Worm (Caenorhabditis elegans) whole organism, midembryonic: ENCODE data around the gene misc-1.

ENCODE experiments used
- T22C8.4 ChIP-seq: fragments of 200-800 bp; sonication (Bioruptor generic); IDR thresholded peaks from 2 replicates; pipeline ENCODE4 v1.3.6; 2022; ENCODE audit warnings: missing genetic modification characterization, missing compliant biosample characterization
- cog-1 ChIP-seq: sonication (generic microtip); optimal IDR thresholded peaks from 2 replicates; lab custom pipeline; 2016; ENCODE audit warnings: missing genetic modification characterization, missing compliant biosample characterization
- flt-1 ChIP-seq: fragments of 200-800 bp; sonication (Bioruptor generic); IDR thresholded peaks from 2 replicates; pipeline ENCODE4 v1.3.6; 2022; ENCODE audit warnings: missing genetic modification characterization, missing compliant biosample characterization
- klf-2 ChIP-seq: fragments of 200-800 bp; sonication (Bioruptor generic); conservative IDR thresholded peaks from 2 replicates; pipeline ENCODE4 v1.3.6; 2022; ENCODE audit warnings: missing genetic modification reagents, missing genetic modification characterization, missing compliant biosample characterization
- med-1 ChIP-seq: sonication (generic microtip); optimal IDR thresholded peaks from 2 replicates; lab custom pipeline; 2017; ENCODE audit warnings: missing genetic modification characterization, mild to moderate bottlenecking, missing compliant biosample characterization, antibody characterized with exemption, missing genetic modification reagents; ENCODE audit not compliant: insufficient read depth
- ref-1 ChIP-seq: fragments of 200-800 bp; sonication (Bioruptor generic); conservative IDR thresholded peaks from 2 replicates; pipeline ENCODE4 v1.3.6; 2022; ENCODE audit warnings: missing genetic modification reagents, missing genetic modification characterization, missing compliant biosample characterization
- tab-1 ChIP-seq: fragments of 200-800 bp; sonication (Bioruptor generic); IDR thresholded peaks from 2 replicates; pipeline ENCODE4 v1.3.6; 2022; ENCODE audit warnings: missing genetic modification characterization, missing compliant biosample characterization
- ztf-23 ChIP-seq: fragments of 200-800 bp; sonication (Bioruptor generic); IDR thresholded peaks from 2 replicates; pipeline ENCODE4 v1.3.6; 2022; ENCODE audit warnings: missing genetic modification reagents, missing genetic modification characterization, missing compliant biosample characterization
- ztf-29 ChIP-seq: fragments of 200-800 bp; sonication (Bioruptor generic); IDR thresholded peaks from 2 replicates; pipeline ENCODE4 v1.3.6; 2022; ENCODE audit warnings: missing genetic modification reagents, missing genetic modification characterization, missing compliant biosample characterization

Gene misc-1

ce11 chrII:282483-282882, 3.9 kb upstream of the misc-1 start, which contains the start of gene trul-1:
TSS of gene trul-1 (minus strand) at chrII:282583.
- TF ChIP-seq tab-1 (GFP tag; lab: Robert Waterston, UW), result no peak
- TF ChIP-seq ztf-29 (GFP tag; lab: Robert Waterston, UW), result no peak
- TF ChIP-seq cog-1, result no peak
- no peak for TF ChIP-seq T22C8.4 (GFP tag; lab: Robert Waterston, UW)

- TF ChIP-seq T22C8.4 (GFP tag; lab: Robert Waterston, UW) (no peak), klf-2 (no peak), ztf-29 (GFP tag; lab: Robert Waterston, UW) (no peak), med-1 (no peak), ref-1 (GFP tag; lab: Robert Waterston, UW) (no peak), cog-1 (no peak), ztf-23 (no peak), tab-1 (GFP tag; lab: Robert Waterston, UW) (no peak), flt-1 (GFP tag; lab: Robert Waterston, UW) (no peak)
Measured at ce11 chrII:283594-283993, 2.8 kb upstream of the misc-1 start, which contains the start of gene B0432.9. TSS of gene B0432.9 (minus strand) at chrII:283694.

ce11 chrII:285627-286550, 536 bp upstream of the misc-1 start, which contains the start of gene B0432.10:
TSS of gene B0432.10 (minus strand) at chrII:286275.
- peak; percentile 29 for TF ChIP-seq cog-1
- no peak for TF ChIP-seq tab-1 (GFP tag; lab: Robert Waterston, UW)

- no peak for TF ChIP-seq med-1
- TF ChIP-seq flt-1 (GFP tag; lab: Robert Waterston, UW), result no peak
- no peak for TF ChIP-seq T22C8.4 (GFP tag; lab: Robert Waterston, UW)
- no peak for TF ChIP-seq ztf-23
- TF ChIP-seq ztf-29 (GFP tag; lab: Robert Waterston, UW), result no peak
- no peak for TF ChIP-seq klf-2
- TF ChIP-seq cog-1, result no peak
- no peak for TF ChIP-seq ref-1 (GFP tag; lab: Robert Waterston, UW)
- no peak for TF ChIP-seq tab-1 (GFP tag; lab: Robert Waterston, UW)
Measured at ce11 chrII:288705-289205, 2.3 kb downstream of the misc-1 start, which contains the start of gene mrpl-41. TSS of gene mrpl-41 (plus strand) at chrII:288939.

- TF ChIP-seq tab-1 (GFP tag; lab: Robert Waterston, UW) (no peak), ztf-23 (no peak), ref-1 (GFP tag; lab: Robert Waterston, UW) (no peak), ztf-29 (GFP tag; lab: Robert Waterston, UW) (no peak), flt-1 (GFP tag; lab: Robert Waterston, UW) (no peak), klf-2 (no peak), T22C8.4 (GFP tag; lab: Robert Waterston, UW) (no peak), med-1 (no peak), cog-1 (no peak)
Measured at ce11 chrII:290282-290681, 3.9 kb downstream of the misc-1 start, which contains the start of gene djr-1.1. TSS of gene djr-1.1 (plus strand) at chrII:290582.

ce11 chrII:294606-295005, 8.2 kb downstream of the misc-1 start, which contains the start of gene B0432.11:
TSS of gene B0432.11 (minus strand) at chrII:294706.
- TF ChIP-seq cog-1, result no peak
- no peak for TF ChIP-seq klf-2
- TF ChIP-seq ztf-23, result no peak
- TF ChIP-seq ztf-29 (GFP tag; lab: Robert Waterston, UW), result no peak

ce11 chrII:296911-297440, 10.6 kb downstream of the misc-1 start, which contains the start of the genes clec-117 and B0432.1:
TSS of gene clec-117 (minus strand) at chrII:297011.
TSS of gene B0432.1 (plus strand) at chrII:297390.
- no peak for TF ChIP-seq tab-1 (GFP tag; lab: Robert Waterston, UW)
- no peak for TF ChIP-seq flt-1 (GFP tag; lab: Robert Waterston, UW)
- TF ChIP-seq klf-2, result no peak
- TF ChIP-seq ref-1 (GFP tag; lab: Robert Waterston, UW), result no peak
- TF ChIP-seq cog-1, result no peak
- no peak for TF ChIP-seq ztf-23

ce11 chrII:299684-300083, 13.3 kb downstream of the misc-1 start, which contains the start of gene K01A2.6:
TSS of gene K01A2.6 (plus strand) at chrII:299984.
- TF ChIP-seq tab-1 (GFP tag; lab: Robert Waterston, UW), result no peak
- TF ChIP-seq T22C8.4 (GFP tag; lab: Robert Waterston, UW), result no peak
- no peak for TF ChIP-seq flt-1 (GFP tag; lab: Robert Waterston, UW)
- no peak for TF ChIP-seq cog-1
- TF ChIP-seq ref-1 (GFP tag; lab: Robert Waterston, UW), result no peak
- TF ChIP-seq klf-2, result no peak
- TF ChIP-seq ztf-23, result no peak
- no peak for TF ChIP-seq ztf-29 (GFP tag; lab: Robert Waterston, UW)
- TF ChIP-seq med-1, result no peak

- TF ChIP-seq ref-1 (GFP tag; lab: Robert Waterston, UW) (no peak), cog-1 (peak; percentile 22), ztf-23 (no peak), med-1 (no peak)
Measured at ce11 chrII:300977-301772, 14.8 kb downstream of the misc-1 start, which contains the start of gene K01A2.5. TSS of gene K01A2.5 (plus strand) at chrII:301273.
